Fruit fly (Drosophila melanogaster) whole organism, embryonic: ENCODE measurements around the gene Cpr62Ba.

Source experiments
- BEAF-32 ChIP-seq: fragments of 200-800 bp; sonication (Bioruptor generic); optimal IDR thresholded peaks from 3 replicates; lab custom pipeline; 2017; ENCODE audit warnings: missing biosample characterization, missing genetic modification characterization, mild to moderate bottlenecking, moderate library complexity, missing genetic modification reagents
- CG10979 ChIP-seq: fragments of 200-800 bp; sonication (Bioruptor generic); optimal IDR thresholded peaks from 2 replicates; lab custom pipeline; 2018; ENCODE audit warnings: missing biosample characterization, mild to moderate bottlenecking, missing genetic modification characterization, moderate library complexity
- CG11504 ChIP-seq: fragments of 200-800 bp; sonication (Bioruptor generic); optimal IDR thresholded peaks from 3 replicates; lab custom pipeline; 2019; ENCODE audit warnings: missing biosample characterization, mild to moderate bottlenecking, missing genetic modification characterization, moderate library complexity
- CG11723 ChIP-seq: fragments of 200-800 bp; sonication (Bioruptor generic); optimal IDR thresholded peaks from 2 replicates; lab custom pipeline; 2017; ENCODE audit warnings: missing biosample characterization, mild to moderate bottlenecking, missing genetic modification characterization
- CG13775 ChIP-seq: fragments of 200-800 bp; sonication (Bioruptor generic); optimal IDR thresholded peaks from 3 replicates; lab custom pipeline; 2017; ENCODE audit warnings: missing biosample characterization, mild to moderate bottlenecking, missing genetic modification characterization
- CG14441 ChIP-seq: fragments of 200-800 bp; sonication (Bioruptor generic); IDR thresholded peaks from 2 replicates; pipeline ENCODE4 v1.3.6; 2022; ENCODE audit warnings: missing biosample characterization, missing genetic modification characterization
- CG15269 ChIP-seq: fragments of 200-800 bp; sonication (Bioruptor generic); optimal IDR thresholded peaks from 2 replicates; lab custom pipeline; 2018; ENCODE audit warnings: missing biosample characterization, mild to moderate bottlenecking, missing genetic modification characterization, moderate library complexity
- CG1529 ChIP-seq: fragments of 200-800 bp; sonication (Bioruptor generic); optimal IDR thresholded peaks from 3 replicates; lab custom pipeline; 2018; ENCODE audit warnings: missing biosample characterization, missing genetic modification characterization
- CG17912 ChIP-seq: fragments of 200-800 bp; sonication (Bioruptor generic); optimal IDR thresholded peaks from 2 replicates; lab custom pipeline; 2018; ENCODE audit warnings: missing biosample characterization, mild to moderate bottlenecking, missing genetic modification characterization
- CG18764 ChIP-seq: fragments of 200-800 bp; sonication (Bioruptor generic); optimal IDR thresholded peaks from 3 replicates; lab custom pipeline; 2016; ENCODE audit warnings: missing biosample characterization, missing genetic modification characterization
- CG2889 ChIP-seq: fragments of 200-800 bp; sonication (Bioruptor generic); IDR thresholded peaks from 3 replicates; pipeline ENCODE4 v1.3.6; 2022; ENCODE audit warnings: missing biosample characterization, missing genetic modification characterization
- CG31388 ChIP-seq: fragments of 200-800 bp; sonication (Bioruptor generic); optimal IDR thresholded peaks from 2 replicates; lab custom pipeline; 2016; ENCODE audit warnings: missing biosample characterization, missing genetic modification characterization
- CG3163 ChIP-seq: fragments of 200-800 bp; sonication (Bioruptor generic); optimal IDR thresholded peaks from 3 replicates; lab custom pipeline; 2016; ENCODE audit warnings: missing biosample characterization, missing genetic modification characterization
- CG33213 ChIP-seq: fragments of 200-800 bp; sonication (Bioruptor generic); optimal IDR thresholded peaks from 3 replicates; lab custom pipeline; 2016; ENCODE audit warnings: missing biosample characterization, missing genetic modification characterization
- CG4730 ChIP-seq: fragments of 200-800 bp; sonication (Bioruptor generic); IDR thresholded peaks from 2 replicates; pipeline ENCODE4 v1.3.6; 2022; ENCODE audit warnings: missing biosample characterization, missing genetic modification characterization
- CG5245 ChIP-seq: fragments of 200-800 bp; sonication (Bioruptor generic); optimal IDR thresholded peaks from 3 replicates; lab custom pipeline; 2016; ENCODE audit warnings: missing biosample characterization, missing genetic modification characterization
- CG6654 ChIP-seq: fragments of 200-800 bp; sonication (Bioruptor generic); optimal IDR thresholded peaks from 2 replicates; lab custom pipeline; 2017; ENCODE audit warnings: missing biosample characterization, mild to moderate bottlenecking, missing genetic modification characterization
- CG7271 ChIP-seq: fragments of 200-800 bp; sonication (Bioruptor generic); optimal IDR thresholded peaks from 2 replicates; lab custom pipeline; 2018; ENCODE audit warnings: missing biosample characterization, mild to moderate bottlenecking, missing genetic modification characterization, moderate library complexity
- CoRest ChIP-seq: fragments of 200-800 bp; sonication (Bioruptor generic); optimal IDR thresholded peaks from 3 replicates; lab custom pipeline; 2018; ENCODE audit warnings: missing biosample characterization, mild to moderate bottlenecking, missing genetic modification characterization, moderate library complexity
- Dbx ChIP-seq: fragments of 200-800 bp; sonication (Bioruptor generic); IDR thresholded peaks from 3 replicates; pipeline ENCODE4 v1.3.6; 2022; ENCODE audit warnings: missing biosample characterization, missing genetic modification characterization
- Dip2 ChIP-seq: fragments of 200-800 bp; sonication (Bioruptor generic); IDR thresholded peaks from 2 replicates; pipeline ENCODE4 v1.3.6; 2022; ENCODE audit warnings: missing biosample characterization, missing genetic modification characterization
- Doc3 ChIP-seq: fragments of 200-800 bp; sonication (Bioruptor generic); IDR thresholded peaks from 3 replicates; pipeline ENCODE4 v1.3.6; 2022; ENCODE audit warnings: missing biosample characterization, missing genetic modification characterization; ENCODE audit not compliant: partially characterized antibody
- Dp ChIP-seq: fragments of 200-800 bp; sonication (Bioruptor generic); optimal IDR thresholded peaks from 2 replicates; lab custom pipeline; 2018; ENCODE audit warnings: missing biosample characterization, mild to moderate bottlenecking, missing genetic modification characterization, moderate library complexity
- E2f1 ChIP-seq: fragments of 200-800 bp; sonication (Bioruptor generic); IDR thresholded peaks from 2 replicates; pipeline ENCODE4 v1.3.6; 2022; ENCODE audit warnings: missing biosample characterization, missing genetic modification characterization
- Fer1 ChIP-seq: fragments of 200-800 bp; sonication (Bioruptor generic); optimal IDR thresholded peaks from 2 replicates; lab custom pipeline; 2017; ENCODE audit warnings: missing biosample characterization, mild to moderate bottlenecking, missing genetic modification characterization
- Fer2 ChIP-seq: fragments of 200-800 bp; sonication (Bioruptor generic); optimal IDR thresholded peaks from 2 replicates; lab custom pipeline; 2018; ENCODE audit warnings: missing biosample characterization, mild to moderate bottlenecking, missing genetic modification characterization, moderate library complexity
- Fer3 ChIP-seq: fragments of 200-800 bp; sonication (Bioruptor generic); optimal IDR thresholded peaks from 2 replicates; lab custom pipeline; 2018; ENCODE audit warnings: missing biosample characterization, mild to moderate bottlenecking, missing genetic modification characterization, moderate library complexity
- H2.0 ChIP-seq: fragments of 200-800 bp; sonication (Bioruptor generic); IDR thresholded peaks from 2 replicates; pipeline ENCODE4 v1.3.6; 2022; ENCODE audit warnings: missing biosample characterization, missing genetic modification characterization
- HLH4C ChIP-seq: fragments of 200-800 bp; sonication (Bioruptor generic); IDR thresholded peaks from 3 replicates; pipeline ENCODE4 v1.3.6; 2022; ENCODE audit warnings: missing biosample characterization, missing genetic modification characterization; ENCODE audit not compliant: partially characterized antibody
- HLH54F ChIP-seq: fragments of 200-800 bp; sonication (Bioruptor generic); optimal IDR thresholded peaks from 3 replicates; lab custom pipeline; 2016; ENCODE audit warnings: missing biosample characterization, missing genetic modification characterization
- Jarid2 ChIP-seq: fragments of 200-800 bp; sonication (Bioruptor generic); optimal IDR thresholded peaks from 3 replicates; lab custom pipeline; 2017; ENCODE audit warnings: mild to moderate bottlenecking, missing biosample characterization, missing genetic modification reagents, missing genetic modification characterization
- MTF-1 ChIP-seq: fragments of 200-800 bp; sonication (Bioruptor generic); optimal IDR thresholded peaks from 2 replicates; lab custom pipeline; 2018; ENCODE audit warnings: missing biosample characterization, mild to moderate bottlenecking, missing genetic modification characterization, borderline replicate concordance
- Vsx1 ChIP-seq: fragments of 200-800 bp; sonication (Bioruptor generic); optimal IDR thresholded peaks from 2 replicates; lab custom pipeline; 2017; ENCODE audit warnings: missing biosample characterization, mild to moderate bottlenecking, missing genetic modification characterization, missing genetic modification reagents
- Xbp1 ChIP-seq: fragments of 200-800 bp; sonication (Bioruptor generic); optimal IDR thresholded peaks from 3 replicates; lab custom pipeline; 2016; ENCODE audit warnings: missing biosample characterization, mild to moderate bottlenecking, missing genetic modification characterization
- az2 ChIP-seq: fragments of 200-800 bp; sonication (Bioruptor generic); optimal IDR thresholded peaks from 3 replicates; lab custom pipeline; 2016; ENCODE audit warnings: missing biosample characterization, missing genetic modification characterization
- exex ChIP-seq: fragments of 200-800 bp; sonication (Bioruptor generic); optimal IDR thresholded peaks from 4 replicates; lab custom pipeline; 2018; ENCODE audit warnings: missing biosample characterization, mild to moderate bottlenecking, missing genetic modification characterization, moderate library complexity
- fu2 ChIP-seq: fragments of 200-800 bp; sonication (Bioruptor generic); optimal IDR thresholded peaks from 2 replicates; lab custom pipeline; 2016; ENCODE audit warnings: missing biosample characterization, missing genetic modification characterization
- gt ChIP-seq: fragments of 200-800 bp; sonication (Bioruptor generic); IDR thresholded peaks from 2 replicates; pipeline ENCODE4 v1.3.6; 2022; ENCODE audit warnings: missing biosample characterization, missing genetic modification characterization
- her ChIP-seq: fragments of 200-800 bp; sonication (Bioruptor generic); optimal IDR thresholded peaks from 2 replicates; lab custom pipeline; 2016; ENCODE audit warnings: missing biosample characterization, missing genetic modification characterization
- lbe ChIP-seq: fragments of 200-800 bp; sonication (Bioruptor generic); optimal IDR thresholded peaks from 2 replicates; lab custom pipeline; 2016; ENCODE audit warnings: missing biosample characterization, mild to moderate bottlenecking, missing genetic modification characterization
- pb ChIP-seq: fragments of 200-800 bp; sonication (Bioruptor generic); optimal IDR thresholded peaks from 3 replicates; lab custom pipeline; 2016; ENCODE audit warnings: missing biosample characterization, missing genetic modification characterization
- sc ChIP-seq, 3 experiments: fragments of >200 bp in 2 of 3; fragments of 200-800 bp in 1 of 3; sonication (Bioruptor generic) in 1 of 3; optimal IDR thresholded peaks; 2 replicates in 2 of 3; 3 replicates in 1 of 3; lab custom pipeline; 2017; ENCODE audit warnings: mild to moderate bottlenecking in 1 of 3, missing biosample characterization in 1 of 3, missing genetic modification characterization in 1 of 3, missing genetic modification reagents in 1 of 3
- sens-2 ChIP-seq: fragments of 200-800 bp; sonication (Bioruptor generic); IDR thresholded peaks from 2 replicates; pipeline ENCODE4 v1.3.6; 2022; ENCODE audit warnings: missing biosample characterization, missing genetic modification characterization
- so ChIP-seq: fragments of 200-800 bp; sonication (Bioruptor generic); IDR thresholded peaks from 3 replicates; pipeline ENCODE4 v1.3.6; 2022; ENCODE audit warnings: missing biosample characterization, missing genetic modification characterization
- sqz ChIP-seq: fragments of 200-800 bp; sonication (Bioruptor generic); optimal IDR thresholded peaks from 3 replicates; lab custom pipeline; 2018; ENCODE audit warnings: missing biosample characterization, mild to moderate bottlenecking, missing genetic modification characterization
- ssp ChIP-seq: fragments of 200-800 bp; sonication (Bioruptor generic); IDR thresholded peaks from 2 replicates; pipeline ENCODE4 v1.3.6; 2022; ENCODE audit warnings: missing biosample characterization, missing genetic modification characterization
- sug ChIP-seq: fragments of 200-800 bp; optimal IDR thresholded peaks from 2 replicates; lab custom pipeline; 2019; ENCODE audit warnings: missing biosample characterization, mild to moderate bottlenecking, missing genetic modification characterization, moderate library complexity
- wek ChIP-seq: fragments of 200-800 bp; sonication (Bioruptor generic); optimal IDR thresholded peaks from 3 replicates; lab custom pipeline; 2018; ENCODE audit warnings: missing biosample characterization, mild to moderate bottlenecking, missing genetic modification characterization, moderate library complexity
- yki ChIP-seq: fragments of >200 bp; optimal IDR thresholded peaks from 3 replicates; lab custom pipeline; 2018

The Cpr62Ba gene

DNA sequence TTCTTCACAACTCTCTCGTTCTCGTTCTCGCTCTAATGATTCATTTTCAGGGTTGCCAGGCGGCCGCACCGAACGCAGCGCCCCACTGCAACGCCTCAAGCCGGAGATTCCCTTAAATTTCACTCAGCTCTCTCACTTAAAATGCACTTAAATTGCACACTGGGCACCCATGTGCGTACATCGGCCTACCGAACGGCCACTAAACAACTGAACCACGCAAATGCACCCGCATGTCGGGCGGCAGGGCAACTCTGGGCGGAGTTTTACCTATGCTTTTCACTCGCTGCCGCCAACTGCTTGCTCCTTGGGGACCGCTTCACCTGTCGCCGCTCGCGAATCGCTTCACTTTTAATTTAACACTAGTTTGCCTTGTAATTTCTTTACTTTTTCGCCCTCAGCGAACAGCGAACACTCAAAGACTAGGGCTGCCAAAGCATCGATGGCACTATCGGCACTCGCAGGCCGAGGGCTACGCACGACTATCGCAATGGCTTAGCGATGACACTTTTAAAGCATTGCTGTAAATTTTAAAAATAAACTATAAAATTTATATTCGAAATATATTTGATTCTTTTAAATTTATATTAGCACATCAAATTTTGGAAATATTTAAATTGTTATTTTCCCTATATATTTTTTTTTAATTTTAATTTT, 30.3 kb upstream of the Cpr62Ba start, which contains the start of gene Rap1 (continued):
- TF ChIP-seq CoRest (tag; lab: Kevin White, UChicago): peak; percentile 66
- peak; percentile 49 for TF ChIP-seq HLH54F (GFP tag; lab: Kevin White, UChicago)
- no peak; the same call in 1 of the 2 replicates for TF ChIP-seq sens-2 (GFP tag; lab: Robert Waterston, UW)
- TF ChIP-seq Jarid2: no peak
- TF ChIP-seq Fer1 (GFP tag; lab: Kevin White, UChicago): peak; percentile 42
- peak; percentile 65 for TF ChIP-seq Fer3 (tag; lab: Kevin White, UChicago)
- TF ChIP-seq CG11504: peak; percentile 65
- peak; percentile 67 for TF ChIP-seq CG7271 (tag; lab: Kevin White, UChicago)
- peak; percentile 21 for TF ChIP-seq CG18764 (GFP tag; lab: Kevin White, UChicago)
- peak; percentile 29 for TF ChIP-seq fu2 (GFP tag; lab: Kevin White, UChicago)
- no peak for TF ChIP-seq MTF-1 (GFP tag; lab: Kevin White, UChicago)
- TF ChIP-seq CG10979 (tag; lab: Kevin White, UChicago): peak; percentile 48
- peak; percentile 24 for TF ChIP-seq exex
- TF ChIP-seq Dip2 (GFP tag; lab: Robert Waterston, UW): no peak
- TF ChIP-seq az2 (GFP tag; lab: Kevin White, UChicago): peak; percentile 53
- peak; percentile 36; the same call in 1 of the 2 replicates for TF ChIP-seq gt (GFP tag; lab: Robert Waterston, UW)
- no peak for TF ChIP-seq sc (optimal IDR thresholded peaks at IDR 0.05; lab: Kevin White, UChicago)
- TF ChIP-seq sc (GFP tag; optimal IDR thresholded peaks at IDR 0.05; lab: Kevin White, UChicago): peak; percentile 14
- TF ChIP-seq Dbx: peak; percentile 90
- TF ChIP-seq CG31388 (GFP tag; lab: Kevin White, UChicago): no peak
- TF ChIP-seq so (GFP tag; lab: Robert Waterston, UW): peak; percentile 48; the same call in 1 of the 3 replicates
- peak; percentile 70 for TF ChIP-seq E2f1 (GFP tag; lab: Robert Waterston, UW)
- no peak for TF ChIP-seq CG17912 (GFP tag; lab: Kevin White, UChicago)
- TF ChIP-seq CG1529: no peak
- no peak for TF ChIP-seq CG15269
- TF ChIP-seq her (GFP tag; lab: Kevin White, UChicago): peak; percentile 53
- peak; percentile 50 for TF ChIP-seq CG33213 (GFP tag; lab: Kevin White, UChicago)
- peak; percentile 25 for TF ChIP-seq Dp (GFP tag; lab: Kevin White, UChicago)
- peak; percentile 91 for TF ChIP-seq BEAF-32 (GFP tag; lab: Kevin White, UChicago)
- TF ChIP-seq CG14441 (GFP tag; lab: Robert Waterston, UW): peak; percentile 63
- TF ChIP-seq sqz (GFP tag; lab: Kevin White, UChicago): no peak
- TF ChIP-seq pb (GFP tag; lab: Kevin White, UChicago): peak; percentile 52
- peak; percentile 69 for TF ChIP-seq CG4730 (GFP tag; lab: Robert Waterston, UW)
- no peak for TF ChIP-seq Vsx1 (GFP tag; lab: Kevin White, UChicago)
- TF ChIP-seq sug (tag; lab: Kevin White, UChicago): peak; percentile 48
- peak; percentile 90 for TF ChIP-seq HLH4C
- peak; percentile 63 for TF ChIP-seq CG13775 (GFP tag; lab: Kevin White, UChicago)
- no peak for TF ChIP-seq wek (GFP tag; lab: Kevin White, UChicago)
- peak; percentile 44 for TF ChIP-seq Fer2 (tag; lab: Kevin White, UChicago)
- peak; percentile 73 for TF ChIP-seq ssp (GFP tag; lab: Robert Waterston, UW)
- peak; percentile 14 for TF ChIP-seq CG6654 (GFP tag; lab: Kevin White, UChicago)
- peak; percentile 21 for TF ChIP-seq CG5245 (GFP tag; lab: Kevin White, UChicago)
- peak; percentile 75 for TF ChIP-seq H2.0 (GFP tag; lab: Robert Waterston, UW)
- peak; percentile 32 for TF ChIP-seq CG11723 (GFP tag; lab: Kevin White, UChicago)
- peak; percentile 70 for TF ChIP-seq Xbp1
- peak; percentile 91 for TF ChIP-seq Doc3
- peak; percentile 31 for TF ChIP-seq CG3163
- TF ChIP-seq yki (lab: Kevin White, UChicago): no peak
- peak; percentile 5 for TF ChIP-seq lbe
- peak; percentile 64; the same call in 2 of the 3 replicates for TF ChIP-seq CG2889
